Worm (Caenorhabditis elegans) whole organism, L3 larva: Measurements from ENCODE around the gene mrpl-16.

Source experiments
- elt-3 ChIP-seq, 3 experiments: fragments of 150-350 bp in 1 of 3; sonication (generic microtip) in 2 of 3; optimal IDR thresholded peaks; 2 replicates in 2 of 3; 4 replicates in 1 of 3; lab custom pipeline; 2014 to 2017; ENCODE audit warnings: missing biosample characterization in 3 of 3, missing genetic modification characterization in 3 of 3
- lin-39 ChIP-seq: fragments of 150-350 bp; optimal IDR thresholded peaks from 2 replicates; lab custom pipeline; 2018; ENCODE audit warnings: missing biosample characterization, missing genetic modification reagents, missing genetic modification characterization
- nhr-237 ChIP-seq: fragments of 150-350 bp; optimal IDR thresholded peaks from 2 replicates; lab custom pipeline; 2014; ENCODE audit warnings: missing biosample characterization, missing genetic modification characterization
- nhr-67 ChIP-seq: fragments of 150-350 bp; optimal IDR thresholded peaks from 2 replicates; lab custom pipeline; 2014; ENCODE audit warnings: missing biosample characterization, missing genetic modification characterization
- pha-4 ChIP-seq: fragments of 150-350 bp; optimal IDR thresholded peaks from 2 replicates; lab custom pipeline; 2014; ENCODE audit warnings: missing biosample characterization, missing genetic modification reagents, missing genetic modification characterization

DNA sequence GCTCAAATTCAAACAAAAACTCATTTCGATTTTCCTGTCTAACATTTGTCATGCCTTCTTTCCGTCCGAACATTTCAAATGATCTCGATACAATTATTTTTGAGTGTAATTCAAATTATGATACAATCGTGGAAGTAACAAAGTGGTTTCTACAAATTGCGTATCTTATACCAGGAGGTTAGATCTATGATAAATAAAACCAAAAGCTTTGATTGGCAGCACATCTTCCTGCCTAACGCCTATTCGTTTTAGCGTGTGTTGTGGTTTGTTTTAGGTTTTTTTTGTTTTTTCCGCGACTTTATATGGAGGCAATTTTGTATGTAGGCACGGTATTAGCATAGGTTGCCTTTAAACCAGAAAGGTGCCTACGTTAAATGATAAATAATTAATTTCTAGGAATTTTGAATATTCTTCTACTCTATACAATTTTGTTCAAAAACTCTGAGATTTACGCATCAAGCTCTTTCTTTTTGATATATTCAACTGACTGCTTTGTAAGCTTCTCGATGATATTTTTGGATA lies 24.2 kb upstream of the mrpl-16 start, which contains the start of gene srg-11:
- no peak for TF ChIP-seq elt-3 (tag; optimal IDR thresholded peaks at IDR 0.05; lab: Kevin White, UChicago)
- TF ChIP-seq lin-39 (tag; lab: Kevin White, UChicago): no peak
- no peak for TF ChIP-seq nhr-67 (tag; lab: Kevin White, UChicago)
- TF ChIP-seq nhr-237: no peak
- TF ChIP-seq pha-4 (tag; lab: Kevin White, UChicago): no peak
